Worm (Caenorhabditis elegans): Measurements from ENCODE around the gene F18E9.4.

ce11 chrX:8556614-8557196, 23.6 kb upstream of the F18E9.4 start, which contains the start of gene utx-1:
- TF ChIP-seq pha-4 (GFP tag; IDR thresholded peaks at IDR 0.05): no peak
- TF ChIP-seq pha-4 (tag; optimal IDR thresholded peaks at IDR 0.05): no peak
- no peak for TF ChIP-seq daf-8 (GFP tag; IDR thresholded peaks at IDR 0.05)
- no peak for TF ChIP-seq Y5F2A.4 (GFP tag; optimal IDR thresholded peaks at IDR 0.05)
- no peak for TF ChIP-seq ZK546.5 (tag; optimal IDR thresholded peaks at IDR 0.05)
- no peak for TF ChIP-seq madf-9 (GFP tag; conservative IDR thresholded peaks at IDR 0.05)
- TF ChIP-seq lin-15B (tag; optimal IDR thresholded peaks at IDR 0.05): no peak
- no peak for TF ChIP-seq ceh-44 (GFP tag; IDR thresholded peaks at IDR 0.05)
- TF ChIP-seq egl-27 (tag; optimal IDR thresholded peaks at IDR 0.05): no peak
- TF ChIP-seq aly-2 (tag; optimal IDR thresholded peaks at IDR 0.05): no peak
- no peak for TF ChIP-seq ceh-28 (tag; optimal IDR thresholded peaks at IDR 0.05)
- no peak for TF ChIP-seq ama-1 (optimal IDR thresholded peaks at IDR 0.05)
- TF ChIP-seq ces-1 (GFP tag; optimal IDR thresholded peaks at IDR 0.05): no peak
- no peak for TF ChIP-seq nhr-11 (tag; optimal IDR thresholded peaks at IDR 0.05)
